Fruit fly (Drosophila melanogaster): ENCODE results near the gene lft.

Gene lft

DNA sequence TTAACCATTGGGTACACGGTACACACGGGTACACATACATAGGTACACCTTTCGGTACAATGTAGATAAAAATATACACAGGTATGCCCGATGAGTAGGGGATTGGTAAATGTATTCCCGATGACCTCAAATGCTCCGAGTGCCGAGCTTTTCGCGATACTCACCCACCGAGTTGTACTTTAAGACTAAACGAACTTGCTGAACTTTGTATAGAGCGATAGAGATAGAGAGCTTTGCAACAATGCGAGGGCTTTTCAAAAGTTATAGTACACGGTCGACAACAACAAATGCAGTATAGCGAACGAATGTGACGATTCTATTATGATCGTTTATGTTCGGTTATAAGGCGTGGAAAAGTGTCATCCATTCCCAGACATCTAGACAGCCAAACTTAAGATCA lies 42.7 kb upstream of the lft start (continued):
- no peak for TF ChIP-seq Optix (GFP tag; IDR thresholded peaks at IDR 0.05)
- no peak for TF ChIP-seq gsb (GFP tag; IDR thresholded peaks at IDR 0.05)
- TF ChIP-seq otp (GFP tag; IDR thresholded peaks at IDR 0.05) = no peak
- no peak for TF ChIP-seq CG2116 (GFP tag; optimal IDR thresholded peaks at IDR 0.05)
- TF ChIP-seq Hmr (GFP tag; optimal IDR thresholded peaks at IDR 0.05) = peak; percentile 38
- TF ChIP-seq CHES-1-like (GFP tag; optimal IDR thresholded peaks at IDR 0.05) = no peak
- no peak for TF ChIP-seq CG4820 (GFP tag; optimal IDR thresholded peaks at IDR 0.05)
- no peak for TF ChIP-seq ATbp (GFP tag; optimal IDR thresholded peaks at IDR 0.05)
- TF ChIP-seq dimm (GFP tag; IDR thresholded peaks at IDR 0.05) = no peak
- no peak for TF ChIP-seq al (GFP tag; IDR thresholded peaks at IDR 0.05)
- peak; percentile 84 for TF ChIP-seq CG13894 (tag; optimal IDR thresholded peaks at IDR 0.05)
- no peak for TF ChIP-seq gem (tag; optimal IDR thresholded peaks at IDR 0.05)
- no peak for TF ChIP-seq CG2889 (GFP tag; IDR thresholded peaks at IDR 0.05)
- no peak for TF ChIP-seq Hmx (GFP tag; optimal IDR thresholded peaks at IDR 0.05)
- no peak for TF ChIP-seq kni (GFP tag; optimal IDR thresholded peaks at IDR 0.05)
- TF ChIP-seq bab2 (GFP tag; optimal IDR thresholded peaks at IDR 0.05) = no peak
- TF ChIP-seq CG18476 (GFP tag; optimal IDR thresholded peaks at IDR 0.05) = no peak
- TF ChIP-seq CG15269 (tag; optimal IDR thresholded peaks at IDR 0.05) = no peak
- no peak for TF ChIP-seq Lpt (GFP tag; optimal IDR thresholded peaks at IDR 0.05)
- no peak for TF ChIP-seq Ptx1 (GFP tag; IDR thresholded peaks at IDR 0.05)
- no peak for TF ChIP-seq CG7357 (GFP tag; IDR thresholded peaks at IDR 0.05)
- no peak for TF ChIP-seq ato (GFP tag; IDR thresholded peaks at IDR 0.05; ENCODE audit: partially characterized antibody)
- TF ChIP-seq CG6791 (GFP tag; IDR thresholded peaks at IDR 0.05; ENCODE audit: partially characterized antibody) = no peak
- no peak for TF ChIP-seq Side (GFP tag; optimal IDR thresholded peaks at IDR 0.05)
- TF ChIP-seq Hr78 (GFP tag; optimal IDR thresholded peaks at IDR 0.05) = peak in 1 of 2 experiments; percentile 97
- no peak for TF ChIP-seq CG13624 (GFP tag; optimal IDR thresholded peaks at IDR 0.05)
- no peak for TF ChIP-seq Trl (optimal IDR thresholded peaks at IDR 0.05)
- no peak for TF ChIP-seq Trl (GFP tag; optimal IDR thresholded peaks at IDR 0.05)
- no peak for TF ChIP-seq unc-4 (GFP tag; IDR thresholded peaks at IDR 0.05; ENCODE audit: partially characterized antibody)
- TF ChIP-seq jigr1 (GFP tag; IDR thresholded peaks at IDR 0.05) = no peak
- TF ChIP-seq Hey (tag; optimal IDR thresholded peaks at IDR 0.05) = no peak
- no peak for TF ChIP-seq CG17186 (GFP tag; optimal IDR thresholded peaks at IDR 0.05)
- TF ChIP-seq yki (optimal IDR thresholded peaks at IDR 0.05) = no peak
- TF ChIP-seq gcm (GFP tag; optimal IDR thresholded peaks at IDR 0.05) = no peak
- no peak for TF ChIP-seq fu2 (GFP tag; optimal IDR thresholded peaks at IDR 0.05)
- no peak for TF ChIP-seq az2 (GFP tag; optimal IDR thresholded peaks at IDR 0.05)
- TF ChIP-seq Camta (GFP tag; optimal IDR thresholded peaks at IDR 0.05) = no peak
- no peak for TF ChIP-seq CG12942 (GFP tag; optimal IDR thresholded peaks at IDR 0.05)
- no peak for TF ChIP-seq zen (tag; optimal IDR thresholded peaks at IDR 0.05)
- TF ChIP-seq CG4282 (GFP tag; optimal IDR thresholded peaks at IDR 0.05) = no peak
- no peak for TF ChIP-seq CG42726 (GFP tag; IDR thresholded peaks at IDR 0.05; ENCODE audit: partially characterized antibody)
- no peak for TF ChIP-seq fd102C (GFP tag; optimal IDR thresholded peaks at IDR 0.05)
- no peak for TF ChIP-seq CG14710 (tag; optimal IDR thresholded peaks at IDR 0.05)
- TF ChIP-seq mam (GFP tag; optimal IDR thresholded peaks at IDR 0.05) = no peak
- TF ChIP-seq D (optimal IDR thresholded peaks at IDR 0.05) = no peak
- no peak for TF ChIP-seq D (GFP tag; optimal IDR thresholded peaks at IDR 0.05)
- TF ChIP-seq CG11695 (GFP tag; IDR thresholded peaks at IDR 0.05) = no peak
- no peak for TF ChIP-seq CG6654 (GFP tag; optimal IDR thresholded peaks at IDR 0.05)
- no peak for TF ChIP-seq slp2 (GFP tag; optimal IDR thresholded peaks at IDR 0.05)
- TF ChIP-seq chif (GFP tag; optimal IDR thresholded peaks at IDR 0.05) = no peak
- TF ChIP-seq Stat92E (GFP tag; optimal IDR thresholded peaks at IDR 0.05) = no peak
- no peak for TF ChIP-seq Mes4 (GFP tag; optimal IDR thresholded peaks at IDR 0.05)
- no peak for TF ChIP-seq Dip2 (GFP tag; IDR thresholded peaks at IDR 0.05)

All from whole organism, embryonic.